Fruit fly (Drosophila melanogaster): ENCODE data around the gene Hexo1.

dm6 chr3L:4282627-4283026 lies 5.8 kb upstream of the Hexo1 start, which contains the start of gene CG11583:
- TF ChIP-seq CG8478 (optimal IDR thresholded peaks at IDR 0.05): no peak
- TF ChIP-seq CTCF (optimal IDR thresholded peaks at IDR 0.05): peak in 1 of 2 experiments; percentile 33
